Worm (Caenorhabditis elegans): Measurements from ENCODE around the gene ptr-24.

Gene ptr-24

ce11 chrX:13328034-13328433, 9.8 kb upstream of the ptr-24 start, which contains the start of gene sir-2.2 (continued):
- no peak for TF ChIP-seq ceh-32 (tag; optimal IDR thresholded peaks at IDR 0.05; ENCODE audit: poor library complexity)
- TF ChIP-seq ceh-62 (tag; optimal IDR thresholded peaks at IDR 0.05): no peak
- TF ChIP-seq nhr-25 (tag; optimal IDR thresholded peaks at IDR 0.05; ENCODE audit: borderline replicate concordance, insufficient read depth): no peak
- no peak for TF ChIP-seq mes-2 (tag; optimal IDR thresholded peaks at IDR 0.05; ENCODE audit: poor library complexity, severe bottlenecking)
- TF ChIP-seq F37D6.2 (tag; optimal IDR thresholded peaks at IDR 0.05): no peak
- no peak for TF ChIP-seq jun-1 (tag; optimal IDR thresholded peaks at IDR 0.05)
- TF ChIP-seq daf-16 (GFP tag; optimal IDR thresholded peaks at IDR 0.05): no peak
- TF ChIP-seq daf-16 (tag; optimal IDR thresholded peaks at IDR 0.05): peak; percentile 54
- TF ChIP-seq pqm-1 (tag; optimal IDR thresholded peaks at IDR 0.05): peak; percentile 26
- TF ChIP-seq ztf-7 (tag; optimal IDR thresholded peaks at IDR 0.05): no peak
- no peak for TF ChIP-seq hif-1 (tag; optimal IDR thresholded peaks at IDR 0.05)
- TF ChIP-seq T26A8.4 (GFP tag; IDR thresholded peaks at IDR 0.05): peak; percentile 14; the same call in 1 of the 2 replicates
- TF ChIP-seq lin-15B (tag; optimal IDR thresholded peaks at IDR 0.05): no peak
- no peak for TF ChIP-seq spr-3 (GFP tag; optimal IDR thresholded peaks at IDR 0.05)
- TF ChIP-seq egl-27 (tag; optimal IDR thresholded peaks at IDR 0.05): no peak
- TF ChIP-seq madf-5 (GFP tag; IDR thresholded peaks at IDR 0.05): no peak
- no peak for TF ChIP-seq Y48G9A.11 (GFP tag; IDR thresholded peaks at IDR 0.05)
- TF ChIP-seq nhr-6 (tag; optimal IDR thresholded peaks at IDR 0.05): no peak
- no peak for TF ChIP-seq Y75B8A.6 (GFP tag; IDR thresholded peaks at IDR 0.05)
- TF ChIP-seq zip-11 (GFP tag; IDR thresholded peaks at IDR 0.05): no peak
- TF ChIP-seq aha-1 (tag): no peak
- TF ChIP-seq zip-2 (tag; optimal IDR thresholded peaks at IDR 0.05): no peak
- TF ChIP-seq Y5F2A.4 (GFP tag; optimal IDR thresholded peaks at IDR 0.05): no peak
- peak in 1 of 2 experiments; percentile 19 for TF ChIP-seq mdl-1 (tag; optimal IDR thresholded peaks at IDR 0.05)
- no peak for TF ChIP-seq duxl-1 (tag; optimal IDR thresholded peaks at IDR 0.05; ENCODE audit: poor library complexity)
- no peak for TF ChIP-seq nhr-237 (tag; optimal IDR thresholded peaks at IDR 0.05)
- no peak for TF ChIP-seq lin-29 (GFP tag; IDR thresholded peaks at IDR 0.05)
- no peak for TF ChIP-seq attf-4 (tag; optimal IDR thresholded peaks at IDR 0.05)
- no peak for TF ChIP-seq T20F7.1 (GFP tag; optimal IDR thresholded peaks at IDR 0.05)
- TF ChIP-seq hmg-1.1 (GFP tag; IDR thresholded peaks at IDR 0.05): no peak
- no peak for TF ChIP-seq nhr-42 (GFP tag; IDR thresholded peaks at IDR 0.05)
- no peak for TF ChIP-seq ceh-28 (tag; optimal IDR thresholded peaks at IDR 0.05)
- TF ChIP-seq madf-9 (GFP tag; conservative IDR thresholded peaks at IDR 0.05): no peak
- no peak for TF ChIP-seq lin-1 (GFP tag; IDR thresholded peaks at IDR 0.05)
- TF ChIP-seq ces-1 (GFP tag; optimal IDR thresholded peaks at IDR 0.05): no peak
- peak; percentile 89 for TF ChIP-seq dmd-6 (GFP tag; IDR thresholded peaks at IDR 0.05)

ce11 chrX:13328868-13329267, 9.0 kb upstream of the ptr-24 start:
- TF ChIP-seq Y105C5A.15 (GFP tag; IDR thresholded peaks at IDR 0.05) (no peak), lin-13 (GFP tag; optimal IDR thresholded peaks at IDR 0.05) (peak; percentile 58), zfp-2 (tag; optimal IDR thresholded peaks at IDR 0.05) (no peak), ceh-44 (GFP tag; IDR thresholded peaks at IDR 0.05) (no peak), dmd-8 (GFP tag; IDR thresholded peaks at IDR 0.05) (no peak), T26A8.4 (GFP tag; IDR thresholded peaks at IDR 0.05) (no peak), zfp-3 (GFP tag; conservative IDR thresholded peaks at IDR 0.05) (no peak), mdt-29 (GFP tag; IDR thresholded peaks at IDR 0.05) (no peak), jun-1 (tag; optimal IDR thresholded peaks at IDR 0.05) (no peak), dve-1 (tag; optimal IDR thresholded peaks at IDR 0.05; ENCODE audit: insufficient read depth) (peak; percentile 80), hlh-30 (tag; optimal IDR thresholded peaks at IDR 0.05; ENCODE audit: insufficient read depth) (peak; percentile 96), snpc-4 (tag; optimal IDR thresholded peaks at IDR 0.05) (no peak), arid-1 (GFP tag; conservative IDR thresholded peaks at IDR 0.05) (no peak), F10B5.3 (tag; optimal IDR thresholded peaks at IDR 0.05) (no peak), nhr-77 (tag; optimal IDR thresholded peaks at IDR 0.05) (peak; percentile 75), egl-27 (tag; optimal IDR thresholded peaks at IDR 0.05) (no peak), spr-1 (tag; optimal IDR thresholded peaks at IDR 0.05) (no peak), ceh-82 (tag; optimal IDR thresholded peaks at IDR 0.05) (no peak), pqm-1 (tag; optimal IDR thresholded peaks at IDR 0.05) (peak; percentile 11), ZK546.5 (tag; optimal IDR thresholded peaks at IDR 0.05) (no peak), madf-9 (GFP tag; conservative IDR thresholded peaks at IDR 0.05) (no peak), ama-1 (optimal IDR thresholded peaks at IDR 0.05) (no peak)
